Worm (Caenorhabditis elegans): Measurements from ENCODE around the gene sdz-9.

ce11 chrII:2797951-2798350 is 24.5 kb upstream of the sdz-9 start:
- TF ChIP-seq unc-55 (GFP tag; optimal IDR thresholded peaks at IDR 0.05) (no peak), ceh-34 (tag; optimal IDR thresholded peaks at IDR 0.05) (no peak), fkh-10 (GFP tag; optimal IDR thresholded peaks at IDR 0.05) (no peak), ceh-30 (tag; optimal IDR thresholded peaks at IDR 0.05) (no peak), elt-4 (tag; optimal IDR thresholded peaks at IDR 0.05) (no peak), unc-42 (tag; optimal IDR thresholded peaks at IDR 0.05) (no peak), dve-1 (tag; optimal IDR thresholded peaks at IDR 0.05) (no peak), rnt-1 (tag; optimal IDR thresholded peaks at IDR 0.05) (no peak), mec-3 (tag; optimal IDR thresholded peaks at IDR 0.05; ENCODE audit: borderline replicate concordance) (no peak), pha-2 (tag; optimal IDR thresholded peaks at IDR 0.05) (no peak)
